Fruit fly (Drosophila melanogaster) whole organism, embryonic: ENCODE results near the gene ph-p.

ENCODE experiments used
- Asciz ChIP-seq: fragments of 200-800 bp; sonication (Bioruptor generic); optimal IDR thresholded peaks from 2 replicates; lab custom pipeline; 2017; ENCODE audit warnings: missing biosample characterization, mild to moderate bottlenecking, missing genetic modification characterization, missing genetic modification reagents
- Awh ChIP-seq: fragments of 200-800 bp; sonication (Bioruptor generic); IDR thresholded peaks from 2 replicates; pipeline ENCODE4, ENCODE4 v1.3.6; 2022; ENCODE audit warnings: missing biosample characterization, missing genetic modification characterization
- Blimp-1 ChIP-seq: fragments of 200-800 bp; sonication (Bioruptor generic); optimal IDR thresholded peaks from 3 replicates; lab custom pipeline; 2018; ENCODE audit warnings: missing biosample characterization, missing genetic modification characterization, mild to moderate bottlenecking, moderate library complexity, missing genetic modification reagents
- CG10267 ChIP-seq: fragments of 200-800 bp; sonication (Bioruptor generic); optimal IDR thresholded peaks from 2 replicates; lab custom pipeline; 2018; ENCODE audit warnings: missing biosample characterization, mild to moderate bottlenecking, missing genetic modification characterization, moderate library complexity
- CG10654 ChIP-seq: fragments of 200-800 bp; sonication (Bioruptor generic); optimal IDR thresholded peaks from 2 replicates; lab custom pipeline; 2016; ENCODE audit warnings: missing biosample characterization, missing genetic modification characterization
- CG11456 ChIP-seq: fragments of 200-800 bp; sonication (Bioruptor generic); IDR thresholded peaks from 3 replicates; pipeline ENCODE4 v1.3.6; 2022; ENCODE audit warnings: missing biosample characterization, missing genetic modification characterization
- CG12071 ChIP-seq: fragments of 200-800 bp; sonication (Bioruptor generic); optimal IDR thresholded peaks from 3 replicates; lab custom pipeline; 2018; ENCODE audit warnings: missing biosample characterization, mild to moderate bottlenecking, missing genetic modification characterization
- CG12219 ChIP-seq: fragments of 200-800 bp; sonication (Bioruptor generic); optimal IDR thresholded peaks from 3 replicates; lab custom pipeline; 2018; ENCODE audit warnings: missing biosample characterization, mild to moderate bottlenecking, missing genetic modification characterization
- CG12744 ChIP-seq: fragments of 200-800 bp; sonication (Bioruptor generic); optimal IDR thresholded peaks from 2 replicates; lab custom pipeline; 2016; ENCODE audit warnings: missing biosample characterization, missing genetic modification characterization
- CG12769 ChIP-seq: fragments of 200-800 bp; sonication (Bioruptor generic); optimal IDR thresholded peaks from 2 replicates; lab custom pipeline; 2019; ENCODE audit warnings: missing biosample characterization, mild to moderate bottlenecking, missing genetic modification characterization, moderate library complexity
- CG2202 ChIP-seq: fragments of 200-800 bp; sonication (Bioruptor generic); optimal IDR thresholded peaks from 2 replicates; lab custom pipeline; 2018; ENCODE audit warnings: missing biosample characterization, mild to moderate bottlenecking, missing genetic modification characterization
- CG31365 ChIP-seq: fragments of 200-800 bp; sonication (Bioruptor generic); optimal IDR thresholded peaks from 2 replicates; lab custom pipeline; 2018; ENCODE audit warnings: missing biosample characterization, mild to moderate bottlenecking, missing genetic modification characterization
- CG31388 ChIP-seq: fragments of 200-800 bp; sonication (Bioruptor generic); optimal IDR thresholded peaks from 2 replicates; lab custom pipeline; 2016; ENCODE audit warnings: missing biosample characterization, missing genetic modification characterization
- CG3281 ChIP-seq: fragments of 200-800 bp; sonication (Bioruptor generic); optimal IDR thresholded peaks from 3 replicates; lab custom pipeline; 2017; ENCODE audit warnings: missing biosample characterization, mild to moderate bottlenecking, missing genetic modification characterization
- CG33213 ChIP-seq: fragments of 200-800 bp; sonication (Bioruptor generic); optimal IDR thresholded peaks from 3 replicates; lab custom pipeline; 2016; ENCODE audit warnings: missing biosample characterization, missing genetic modification characterization
- CG34224 ChIP-seq: fragments of 200-800 bp; sonication (Bioruptor generic); IDR thresholded peaks from 3 replicates; pipeline ENCODE4 v1.3.6; 2022; ENCODE audit warnings: missing biosample characterization, missing genetic modification characterization; ENCODE audit not compliant: partially characterized antibody
- CG4360 ChIP-seq: fragments of 200-800 bp; sonication (Bioruptor generic); IDR thresholded peaks from 2 replicates; pipeline ENCODE4 v1.3.6; 2022; ENCODE audit warnings: missing biosample characterization, missing genetic modification characterization
- CG4617 ChIP-seq: fragments of 200-800 bp; sonication (Bioruptor generic); optimal IDR thresholded peaks from 3 replicates; lab custom pipeline; 2016; ENCODE audit warnings: missing biosample characterization, missing genetic modification characterization, borderline replicate concordance
- CG6683 ChIP-seq: fragments of 200-800 bp; sonication (Bioruptor generic); optimal IDR thresholded peaks from 2 replicates; lab custom pipeline; 2017; ENCODE audit warnings: missing biosample characterization, mild to moderate bottlenecking, missing genetic modification characterization, missing genetic modification reagents
- CG7839 ChIP-seq: fragments of 200-800 bp; sonication (Bioruptor generic); optimal IDR thresholded peaks from 3 replicates; lab custom pipeline; 2018; ENCODE audit warnings: missing biosample characterization, mild to moderate bottlenecking, missing genetic modification characterization, moderate library complexity
- CG8478 ChIP-seq: fragments of >200 bp; optimal IDR thresholded peaks from 2 replicates; lab custom pipeline; 2018
- Dek ChIP-seq: fragments of 200-800 bp; sonication (Bioruptor generic); optimal IDR thresholded peaks from 3 replicates; lab custom pipeline; 2019; ENCODE audit warnings: missing biosample characterization, mild to moderate bottlenecking, missing genetic modification characterization, moderate library complexity
- Drgx ChIP-seq: fragments of 200-800 bp; sonication (Bioruptor generic); IDR thresholded peaks from 2 replicates; pipeline ENCODE4 v1.3.6; 2022; ENCODE audit warnings: missing biosample characterization, missing genetic modification characterization
- Fer3 ChIP-seq: fragments of 200-800 bp; sonication (Bioruptor generic); optimal IDR thresholded peaks from 2 replicates; lab custom pipeline; 2018; ENCODE audit warnings: missing biosample characterization, mild to moderate bottlenecking, missing genetic modification characterization, moderate library complexity
- HLHmδ ChIP-seq: fragments of 200-800 bp; sonication (Bioruptor generic); optimal IDR thresholded peaks from 2 replicates; lab custom pipeline; 2018; ENCODE audit warnings: missing biosample characterization, mild to moderate bottlenecking, missing genetic modification characterization, moderate library complexity
- MTF-1 ChIP-seq: fragments of 200-800 bp; sonication (Bioruptor generic); optimal IDR thresholded peaks from 2 replicates; lab custom pipeline; 2018; ENCODE audit warnings: missing biosample characterization, mild to moderate bottlenecking, missing genetic modification characterization, borderline replicate concordance
- Med ChIP-seq: fragments of 200-800 bp; sonication (Bioruptor generic); peaks from one replicate; lab custom pipeline; 2016; ENCODE audit warnings: missing biosample characterization, missing genetic modification characterization, mild to moderate bottlenecking, inconsistent platforms, moderate library complexity
- Usf ChIP-seq: fragments of 200-800 bp; sonication (Bioruptor generic); optimal IDR thresholded peaks from 2 replicates; lab custom pipeline; 2017; ENCODE audit warnings: missing genotype, missing biosample characterization, missing genetic modification characterization
- Vsx1 ChIP-seq: fragments of 200-800 bp; sonication (Bioruptor generic); optimal IDR thresholded peaks from 2 replicates; lab custom pipeline; 2017; ENCODE audit warnings: missing biosample characterization, mild to moderate bottlenecking, missing genetic modification characterization, missing genetic modification reagents
- ash1 ChIP-seq: fragments of 200-800 bp; sonication (Bioruptor generic); optimal IDR thresholded peaks from 2 replicates; lab custom pipeline; 2018; ENCODE audit warnings: missing biosample characterization, mild to moderate bottlenecking, missing genetic modification characterization
- ato ChIP-seq: fragments of 200-800 bp; sonication (Bioruptor generic); IDR thresholded peaks from 2 replicates; pipeline ENCODE4 v1.3.6; 2022; ENCODE audit warnings: missing biosample characterization, missing genetic modification characterization; ENCODE audit not compliant: partially characterized antibody
- chm ChIP-seq: fragments of 200-800 bp; sonication (Bioruptor generic); IDR thresholded peaks from 2 replicates; pipeline ENCODE4 v1.3.6; 2022; ENCODE audit warnings: missing biosample characterization, missing genetic modification characterization
- ci ChIP-seq: fragments of 200-800 bp; sonication (Bioruptor generic); IDR thresholded peaks from 3 replicates; pipeline ENCODE4 v1.3.6; 2022; ENCODE audit warnings: missing biosample characterization, missing genetic modification characterization
- crp ChIP-seq, 2 experiments: fragments of 200-800 bp; sonication (Bioruptor generic); optimal IDR thresholded peaks; 2 replicates in 1 of 2; 3 replicates in 1 of 2; lab custom pipeline; 2017; ENCODE audit warnings: missing biosample characterization in 2 of 2, missing genetic modification characterization in 2 of 2, mild to moderate bottlenecking in 1 of 2, moderate library complexity in 1 of 2
- dati ChIP-seq: fragments of 200-800 bp; sonication (Bioruptor generic); IDR thresholded peaks from 2 replicates; pipeline ENCODE4 v1.3.6; 2022; ENCODE audit warnings: missing biosample characterization, missing genetic modification characterization
- eve ChIP-seq, 2 experiments: fragments of >200 bp; optimal IDR thresholded peaks; 2 replicates each; lab custom pipeline; 2017; ENCODE audit warnings: missing biosample characterization in 2 of 2, missing genetic modification characterization in 2 of 2
- ftz-f1 ChIP-seq: fragments of 200-800 bp; sonication (Bioruptor generic); optimal IDR thresholded peaks from 2 replicates; lab custom pipeline; 2016; ENCODE audit warnings: missing biosample characterization, missing genetic modification characterization
- h ChIP-seq: fragments of >200 bp; optimal IDR thresholded peaks from 2 replicates; lab custom pipeline; 2017
- lmd ChIP-seq: fragments of 200-800 bp; sonication (Bioruptor generic); IDR thresholded peaks from 2 replicates; pipeline ENCODE4 v1.3.6; 2022; ENCODE audit warnings: missing biosample characterization, missing genetic modification characterization
- lola ChIP-seq, 3 experiments: fragments of >200 bp in 2 of 3; fragments of 200-800 bp in 1 of 3; sonication (Bioruptor generic) in 1 of 3; optimal IDR thresholded peaks; 2 replicates each; lab custom pipeline; 2017 to 2019; ENCODE audit warnings: missing biosample characterization in 3 of 3, missing genetic modification characterization in 3 of 3, mild to moderate bottlenecking in 1 of 3, moderate library complexity in 1 of 3
- nmo ChIP-seq: fragments of 200-800 bp; sonication (Bioruptor generic); optimal IDR thresholded peaks from 2 replicates; lab custom pipeline; 2018; ENCODE audit warnings: missing biosample characterization, mild to moderate bottlenecking, missing genetic modification characterization, moderate library complexity
- oc ChIP-seq: fragments of 200-800 bp; sonication (Bioruptor generic); optimal IDR thresholded peaks from 2 replicates; lab custom pipeline; 2018; ENCODE audit warnings: missing biosample characterization, mild to moderate bottlenecking, missing genetic modification characterization, moderate library complexity
- phol ChIP-seq: fragments of 200-800 bp; sonication (Bioruptor generic); optimal IDR thresholded peaks from 3 replicates; lab custom pipeline; 2018; ENCODE audit warnings: missing biosample characterization, mild to moderate bottlenecking, missing genetic modification characterization, moderate library complexity
- ro ChIP-seq: fragments of 200-800 bp; sonication (Bioruptor generic); IDR thresholded peaks from 2 replicates; pipeline ENCODE4 v1.3.6; 2022; ENCODE audit warnings: missing biosample characterization, missing genetic modification characterization
- stwl ChIP-seq: fragments of 200-800 bp; sonication (Bioruptor generic); optimal IDR thresholded peaks from 3 replicates; lab custom pipeline; 2018; ENCODE audit warnings: missing biosample characterization, mild to moderate bottlenecking, missing genetic modification characterization, moderate library complexity
- trh ChIP-seq: fragments of 200-800 bp; sonication (Bioruptor generic); optimal IDR thresholded peaks from 2 replicates; lab custom pipeline; 2016; ENCODE audit warnings: missing biosample characterization, missing genetic modification characterization
- twi ChIP-seq: fragments of 200-800 bp; optimal IDR thresholded peaks from 2 replicates; lab custom pipeline; 2019; ENCODE audit warnings: missing biosample characterization, mild to moderate bottlenecking, missing genetic modification characterization, moderate library complexity
- unpg ChIP-seq: fragments of 200-800 bp; sonication (Bioruptor generic); optimal IDR thresholded peaks from 3 replicates; lab custom pipeline; 2018; ENCODE audit warnings: missing biosample characterization, mild to moderate bottlenecking, missing genetic modification characterization, moderate library complexity
- z ChIP-seq: fragments of 200-800 bp; sonication (Bioruptor generic); IDR thresholded peaks from 3 replicates; pipeline ENCODE4 v1.3.6; 2022; ENCODE audit warnings: missing biosample characterization, missing genetic modification characterization
- zen ChIP-seq: fragments of 200-800 bp; sonication (Bioruptor generic); optimal IDR thresholded peaks from 3 replicates; lab custom pipeline; 2018; ENCODE audit warnings: missing biosample characterization, mild to moderate bottlenecking, missing genetic modification characterization, moderate library complexity

ph-p gene

DNA sequence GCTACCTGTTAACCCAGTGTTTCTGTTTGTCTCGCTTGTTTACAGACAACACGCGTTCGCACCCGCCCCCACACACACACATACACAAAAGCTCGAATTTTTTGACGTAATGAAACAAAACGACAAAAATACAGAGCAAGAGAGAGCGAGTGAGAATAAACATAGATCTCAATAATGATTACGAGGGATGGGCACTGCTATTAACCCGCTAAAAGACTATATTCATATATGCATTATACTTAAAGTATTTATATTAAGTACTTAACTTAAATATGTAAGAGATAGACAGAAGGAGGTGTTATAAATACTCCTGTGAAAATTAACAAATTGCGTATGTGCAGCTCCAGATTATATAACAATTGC is 3.7 kb upstream of the ph-p start (continued):
- TF ChIP-seq Drgx (peak; percentile 51; the same call in 1 of the 2 replicates), ash1 (GFP tag; lab: Kevin White, UChicago) (peak; percentile 53), CG34224 (GFP tag; lab: Robert Waterston, UW) (no peak), CG2202 (tag; lab: Kevin White, UChicago) (peak; percentile 4), Fer3 (tag; lab: Kevin White, UChicago) (peak; percentile 57), CG10654 (peak; percentile 25), MTF-1 (GFP tag; lab: Kevin White, UChicago) (peak; percentile 77), CG12071 (GFP tag; lab: Kevin White, UChicago) (peak; percentile 61), Asciz (GFP tag; lab: Kevin White, UChicago) (peak; percentile 61), Vsx1 (GFP tag; lab: Kevin White, UChicago) (peak; percentile 61), z (GFP tag; lab: Robert Waterston, UW) (peak; percentile 37; the same call in 1 of the 3 replicates), CG31388 (GFP tag; lab: Kevin White, UChicago) (no peak), CG11456 (GFP tag; lab: Robert Waterston, UW) (no peak), CG12744 (GFP tag; lab: Kevin White, UChicago) (no peak), ci (GFP tag; lab: Robert Waterston, UW) (peak; percentile 80), Usf (GFP tag; lab: Kevin White, UChicago) (no peak), ftz-f1 (GFP tag; lab: Kevin White, UChicago) (no peak), Dek (tag; lab: Kevin White, UChicago) (peak; percentile 43), CG4360 (GFP tag; lab: Robert Waterston, UW) (0 out of 2 replicates have a peak, but pooled peaks have one; percentile 11), oc (no peak), trh (GFP tag; lab: Kevin White, UChicago) (no peak), CG3281 (GFP tag; lab: Kevin White, UChicago) (peak; percentile 35), dati (no peak), twi (no peak), CG33213 (peak; percentile 22), crp (GFP tag; optimal IDR thresholded peaks at IDR 0.05; lab: Kevin White, UChicago) (no peak), Blimp-1 (GFP tag; lab: Kevin White, UChicago) (peak; percentile 36), HLHmδ (GFP tag; lab: Kevin White, UChicago) (peak; percentile 53), zen (tag; lab: Kevin White, UChicago) (no peak), CG31365 (tag; lab: Kevin White, UChicago) (peak; percentile 53), chm (peak; percentile 75; the same call in 1 of the 2 replicates), stwl (no peak), phol (peak; percentile 27), lmd (peak; percentile 38; the same call in 1 of the 2 replicates), eve (GFP tag; optimal IDR thresholded peaks at IDR 0.05; lab: Kevin White, UChicago) (no peak), h (lab: Kevin White, UChicago) (no peak), lola (GFP tag; optimal IDR thresholded peaks at IDR 0.05; lab: Kevin White, UChicago) (no peak), ato (no peak), unpg (GFP tag; lab: Kevin White, UChicago) (peak; percentile 33), CG7839 (tag; lab: Kevin White, UChicago) (peak; percentile 51), CG12769 (tag; lab: Kevin White, UChicago) (peak; percentile 56), CG6683 (no peak), CG4617 (GFP tag; lab: Kevin White, UChicago) (no peak), ro (GFP tag; lab: Robert Waterston, UW) (no peak), nmo (GFP tag; lab: Kevin White, UChicago) (peak; percentile 25), CG12219 (GFP tag; lab: Kevin White, UChicago) (peak; percentile 6), Med (GFP tag; lab: Kevin White, UChicago) (peak; percentile 88), CG8478 (lab: Kevin White, UChicago) (no peak), CG10267 (tag; lab: Kevin White, UChicago) (peak; percentile 24), Awh (GFP tag; lab: Robert Waterston, UW) (peak; percentile 87)
